Worm (Caenorhabditis elegans) whole organism, L4 larva: Measurements from ENCODE around the gene perm-3.

Experiments used
- F10B5.3 ChIP-seq: sonication (generic microtip); optimal IDR thresholded peaks from 2 replicates; lab custom pipeline; 2016; ENCODE audit warnings: mild to moderate bottlenecking, missing genetic modification characterization, missing compliant biosample characterization
- F37D6.2 ChIP-seq: sonication (generic microtip); optimal IDR thresholded peaks from 2 replicates; lab custom pipeline; 2016; ENCODE audit warnings: mild to moderate bottlenecking, missing genetic modification characterization, missing compliant biosample characterization
- T26A8.4 ChIP-seq: fragments of 200-800 bp; sonication (Bioruptor generic); IDR thresholded peaks from 2 replicates; pipeline ENCODE4 v1.3.6; 2022; ENCODE audit warnings: missing genetic modification characterization, missing compliant biosample characterization
- Y48G9A.11 ChIP-seq: fragments of 200-800 bp; sonication (Bioruptor generic); IDR thresholded peaks from 2 replicates; pipeline ENCODE4 v1.3.6; 2022; ENCODE audit warnings: missing genetic modification reagents, missing genetic modification characterization, missing compliant biosample characterization
- ZK546.5 ChIP-seq, 2 experiments: sonication (generic microtip); optimal IDR thresholded peaks; 2 replicates each; lab custom pipeline; 2017; ENCODE audit warnings: missing biosample characterization in 2 of 2, missing genetic modification characterization in 2 of 2
- ceh-20 ChIP-seq: fragments of 200-800 bp; sonication (Bioruptor generic); IDR thresholded peaks from 2 replicates; pipeline ENCODE4 v1.3.6; 2022; ENCODE audit warnings: missing genetic modification reagents, missing genetic modification characterization, missing compliant biosample characterization
- ceh-44 ChIP-seq: fragments of 200-800 bp; sonication (Bioruptor generic); IDR thresholded peaks from 2 replicates; pipeline ENCODE4 v1.3.6; 2022; ENCODE audit warnings: missing genetic modification reagents, missing genetic modification characterization, missing compliant biosample characterization
- ceh-62 ChIP-seq: sonication (generic microtip); optimal IDR thresholded peaks from 2 replicates; lab custom pipeline; 2017; ENCODE audit warnings: missing biosample characterization, missing genetic modification characterization
- ceh-82 ChIP-seq: sonication (generic microtip); optimal IDR thresholded peaks from 2 replicates; lab custom pipeline; 2017; ENCODE audit warnings: missing biosample characterization, missing genetic modification characterization
- cey-2 ChIP-seq: sonication (generic microtip); optimal IDR thresholded peaks from 3 replicates; lab custom pipeline; 2017; ENCODE audit warnings: missing genetic modification characterization, mild to moderate bottlenecking, missing compliant biosample characterization, antibody characterized with exemption, borderline replicate concordance; ENCODE audit not compliant: insufficient read depth
- ctbp-1 ChIP-seq: fragments of 200-800 bp; sonication (Bioruptor generic); IDR thresholded peaks from 2 replicates; pipeline ENCODE4 v1.3.6; 2022; ENCODE audit warnings: missing genetic modification reagents, missing genetic modification characterization, missing compliant biosample characterization
- daf-16 ChIP-seq, 3 experiments: sonication (generic microtip); optimal IDR thresholded peaks; 2 replicates each; lab custom pipeline; 2016 to 2017; ENCODE audit warnings: missing genetic modification characterization in 3 of 3, missing genetic modification reagents in 3 of 3, mild to moderate bottlenecking in 2 of 3, missing compliant biosample characterization in 2 of 3, missing biosample characterization in 1 of 3, moderate library complexity in 1 of 3
- daf-19 ChIP-seq: fragments of 200-800 bp; sonication (Bioruptor generic); conservative IDR thresholded peaks from 2 replicates; pipeline ENCODE4 v1.3.6; 2022; ENCODE audit warnings: missing genetic modification characterization, missing compliant biosample characterization
- dmd-6 ChIP-seq: fragments of 200-800 bp; sonication (Bioruptor generic); IDR thresholded peaks from 2 replicates; pipeline ENCODE4 v1.3.6; 2022; ENCODE audit warnings: missing genetic modification reagents, missing genetic modification characterization, missing compliant biosample characterization
- dmd-9 ChIP-seq: fragments of 200-800 bp; sonication (Bioruptor generic); IDR thresholded peaks from 2 replicates; pipeline ENCODE4 v1.3.6; 2022; ENCODE audit warnings: missing genetic modification reagents, missing genetic modification characterization, missing compliant biosample characterization
- dve-1 ChIP-seq: sonication (generic microtip); optimal IDR thresholded peaks from 2 replicates; lab custom pipeline; 2017; ENCODE audit warnings: antibody characterized with exemption, mild to moderate bottlenecking, missing genetic modification characterization, missing compliant biosample characterization; ENCODE audit not compliant: insufficient read depth
- fkh-10 ChIP-seq: fragments of 150-350 bp; optimal IDR thresholded peaks from 2 replicates; lab custom pipeline; 2014; ENCODE audit warnings: missing biosample characterization, missing genetic modification reagents, missing genetic modification characterization
- hlh-11 ChIP-seq: fragments of 200-800 bp; sonication (Bioruptor generic); optimal IDR thresholded peaks from 2 replicates; lab custom pipeline; 2018; ENCODE audit warnings: mild to moderate bottlenecking, missing genetic modification characterization, missing compliant biosample characterization
- jun-1 ChIP-seq: fragments of 150-350 bp; optimal IDR thresholded peaks from 2 replicates; lab custom pipeline; 2014; ENCODE audit warnings: missing biosample characterization, missing genetic modification reagents, missing genetic modification characterization
- lim-7 ChIP-seq: fragments of 200-800 bp; sonication (Bioruptor generic); IDR thresholded peaks from 2 replicates; pipeline ENCODE4 v1.3.6; 2022; ENCODE audit warnings: missing genetic modification characterization, missing compliant biosample characterization
- lin-1 ChIP-seq: fragments of 200-800 bp; sonication (Bioruptor generic); IDR thresholded peaks from 2 replicates; pipeline ENCODE4 v1.3.6; 2022; ENCODE audit warnings: missing genetic modification reagents, missing genetic modification characterization, missing compliant biosample characterization
- lin-13 ChIP-seq: fragments of 150-350 bp; optimal IDR thresholded peaks from 2 replicates; lab custom pipeline; 2014; ENCODE audit warnings: missing biosample characterization, missing genetic modification reagents, missing genetic modification characterization
- lin-29 ChIP-seq: fragments of 200-800 bp; sonication (Bioruptor generic); IDR thresholded peaks from 2 replicates; pipeline ENCODE4 v1.3.6; 2022; ENCODE audit warnings: missing genetic modification reagents, missing genetic modification characterization, missing compliant biosample characterization
- lin-38 ChIP-seq: fragments of 200-800 bp; sonication (Bioruptor generic); IDR thresholded peaks from 2 replicates; pipeline ENCODE4 v1.3.6; 2022; ENCODE audit warnings: missing genetic modification reagents, missing genetic modification characterization, missing compliant biosample characterization
- lsy-2 ChIP-seq, 2 experiments: fragments of 150-350 bp in 1 of 2; sonication (generic microtip) in 1 of 2; optimal IDR thresholded peaks; 2 replicates each; lab custom pipeline; 2014 to 2017; ENCODE audit warnings: missing biosample characterization in 2 of 2, missing genetic modification characterization in 2 of 2
- mdt-29 ChIP-seq: fragments of 200-800 bp; sonication (Bioruptor generic); IDR thresholded peaks from 2 replicates; pipeline ENCODE4 v1.3.6; 2022; ENCODE audit warnings: missing genetic modification reagents, missing genetic modification characterization, missing compliant biosample characterization
- mep-1 ChIP-seq: fragments of 150-350 bp; sonication (generic microtip); optimal IDR thresholded peaks from 3 replicates; lab custom pipeline; 2014; ENCODE audit warnings: missing biosample characterization, missing genetic modification characterization
- mes-2 ChIP-seq: sonication (generic microtip); optimal IDR thresholded peaks from 2 replicates; lab custom pipeline; 2016; ENCODE audit warnings: missing genotype, mild to moderate bottlenecking, missing genetic modification characterization, missing compliant biosample characterization; ENCODE audit not compliant: poor library complexity, severe bottlenecking
- mxl-2 ChIP-seq: fragments of 200-800 bp; sonication (Bioruptor generic); conservative IDR thresholded peaks from 2 replicates; pipeline ENCODE4 v1.3.6; 2022; ENCODE audit warnings: missing genetic modification reagents, missing genetic modification characterization, missing compliant biosample characterization
- mxl-3 ChIP-seq: fragments of 200-800 bp; sonication (Bioruptor generic); optimal IDR thresholded peaks from 2 replicates; lab custom pipeline; 2018; ENCODE audit warnings: mild to moderate bottlenecking, missing genetic modification characterization, missing compliant biosample characterization
- nhr-11 ChIP-seq: fragments of 150-350 bp; optimal IDR thresholded peaks from 2 replicates; lab custom pipeline; 2014; ENCODE audit warnings: missing biosample characterization, missing genetic modification characterization
- nhr-28 ChIP-seq: fragments of 150-350 bp; optimal IDR thresholded peaks from 2 replicates; lab custom pipeline; 2014; ENCODE audit warnings: missing biosample characterization, missing genetic modification characterization
- nhr-77 ChIP-seq: fragments of 150-350 bp; optimal IDR thresholded peaks from 2 replicates; lab custom pipeline; 2014; ENCODE audit warnings: missing biosample characterization, missing genetic modification characterization
- pha-4 ChIP-seq, 2 experiments: fragments of 150-350 bp in 1 of 2; fragments of 200-800 bp in 1 of 2; sonication (Bioruptor generic) in 1 of 2; IDR thresholded peaks in 1 of 2; optimal IDR thresholded peaks in 1 of 2; 2 replicates each; pipeline versions ENCODE4 v1.3.6 to Lab custom; 2014 to 2022; ENCODE audit warnings: missing genetic modification characterization in 2 of 2, missing genetic modification reagents in 2 of 2, missing biosample characterization in 1 of 2, missing compliant biosample characterization in 1 of 2
- pqm-1 ChIP-seq: sonication (generic microtip); optimal IDR thresholded peaks from 2 replicates; lab custom pipeline; 2017; ENCODE audit warnings: missing biosample characterization, missing genetic modification characterization
- rbr-2 ChIP-seq: sonication (generic microtip); optimal IDR thresholded peaks from 2 replicates; lab custom pipeline; 2016; ENCODE audit warnings: missing genotype, missing genetic modification characterization, missing compliant biosample characterization
- saeg-2 ChIP-seq: fragments of 200-800 bp; sonication (Bioruptor generic); IDR thresholded peaks from 2 replicates; pipeline ENCODE4 v1.3.6; 2022; ENCODE audit warnings: missing genetic modification reagents, missing genetic modification characterization, missing compliant biosample characterization
- sdz-12 ChIP-seq: fragments of 200-800 bp; sonication (Bioruptor generic); optimal IDR thresholded peaks from 2 replicates; lab custom pipeline; 2018; ENCODE audit warnings: mild to moderate bottlenecking, missing genetic modification characterization, missing compliant biosample characterization
- snpc-1.2 ChIP-seq: fragments of 200-800 bp; sonication (Bioruptor generic); IDR thresholded peaks from 2 replicates; pipeline ENCODE4 v1.3.6; 2022; ENCODE audit warnings: missing genetic modification reagents, missing genetic modification characterization, missing compliant biosample characterization
- tag-97 ChIP-seq: fragments of 200-800 bp; sonication (Bioruptor generic); IDR thresholded peaks from 2 replicates; pipeline ENCODE4 v1.3.6; 2022; ENCODE audit warnings: missing genetic modification characterization, missing compliant biosample characterization
- unc-130 ChIP-seq: sonication (generic microtip); optimal IDR thresholded peaks from 2 replicates; lab custom pipeline; 2016; ENCODE audit warnings: missing genetic modification reagents, missing genetic modification characterization, missing compliant biosample characterization
- unc-39 ChIP-seq: sonication (generic microtip); optimal IDR thresholded peaks from 2 replicates; lab custom pipeline; 2017; ENCODE audit warnings: missing biosample characterization, missing genetic modification characterization
- unc-62 ChIP-seq, 3 experiments: fragments of 150-350 bp in 1 of 3; sonication (generic microtip); optimal IDR thresholded peaks in 2 of 3; peaks in 1 of 3; 1 replicate in 1 of 3; 2 replicates in 2 of 3; lab custom pipeline; 2014 to 2017; ENCODE audit warnings: missing biosample characterization in 3 of 3, missing genetic modification characterization in 3 of 3, missing genetic modification reagents in 3 of 3, missing genotype in 1 of 3
- zag-1 ChIP-seq: fragments of 150-350 bp; optimal IDR thresholded peaks from 2 replicates; lab custom pipeline; 2014; ENCODE audit warnings: missing biosample characterization, missing genetic modification characterization
- zfp-2 ChIP-seq: sonication (generic microtip); optimal IDR thresholded peaks from 2 replicates; lab custom pipeline; 2016; ENCODE audit warnings: mild to moderate bottlenecking, missing genetic modification characterization, missing compliant biosample characterization
- zip-11 ChIP-seq: fragments of 200-800 bp; sonication (Bioruptor generic); IDR thresholded peaks from 2 replicates; pipeline ENCODE4 v1.3.6; 2022; ENCODE audit warnings: missing genetic modification characterization, missing compliant biosample characterization

perm-3 gene

ce11 chrIV:5397539-5397938 lies 2.9 kb upstream of the perm-3 start, which contains the start of gene ZK616.2:
Gene ZK616.2 (plus strand): TSS chrIV:5397839.
- TF ChIP-seq ceh-62 (tag; lab: Kevin White, UChicago) (no peak), sdz-12 (GFP tag; lab: Kevin White, UChicago) (no peak), ZK546.5 (tag; optimal IDR thresholded peaks at IDR 0.05; lab: Kevin White, UChicago) (no peak), mxl-2 (GFP tag; lab: Robert Waterston, UW) (no peak), ceh-20 (no peak), F37D6.2 (tag; lab: Kevin White, UChicago) (no peak)

- TF ChIP-seq lin-13 (GFP tag; lab: Kevin White, UChicago) (no peak), unc-39 (no peak), nhr-11 (tag; lab: Kevin White, UChicago) (no peak), daf-19 (no peak), ctbp-1 (GFP tag; lab: Robert Waterston, UW) (no peak), ceh-82 (tag; lab: Kevin White, UChicago) (no peak), F10B5.3 (tag; lab: Kevin White, UChicago) (no peak), lsy-2 (tag; optimal IDR thresholded peaks at IDR 0.05; lab: Kevin White, UChicago) (no peak), sdz-12 (GFP tag; lab: Kevin White, UChicago) (no peak), daf-16 (GFP tag; optimal IDR thresholded peaks at IDR 0.05; lab: Kevin White, UChicago) (no peak), daf-16 (tag; optimal IDR thresholded peaks at IDR 0.05; lab: Kevin White, UChicago) (no peak), lim-7 (no peak)
These were observed 2.2 kb upstream of the perm-3 start, which contains the start of gene ZK616.3 for ce11 chrIV:5396769-5397168. Gene ZK616.3 (plus strand): TSS chrIV:5397069.

- TF ChIP-seq fkh-10 (GFP tag; lab: Kevin White, UChicago) = no peak
- TF ChIP-seq dve-1 (tag; lab: Kevin White, UChicago) = peak; percentile 71
- peak; percentile 22 for TF ChIP-seq pqm-1 (tag; lab: Kevin White, UChicago)
- 0 out of 2 replicates have a peak, but pooled peaks have one; percentile 17 for TF ChIP-seq pha-4 (GFP tag; IDR thresholded peaks at IDR 0.05; lab: Robert Waterston, UW)
- TF ChIP-seq pha-4 (tag; optimal IDR thresholded peaks at IDR 0.05; lab: Kevin White, UChicago) = no peak
- no peak for TF ChIP-seq T26A8.4 (GFP tag; lab: Robert Waterston, UW)
- peak; percentile 16 for TF ChIP-seq mes-2 (tag; lab: Kevin White, UChicago)
- TF ChIP-seq Y48G9A.11 = no peak
- TF ChIP-seq saeg-2 (GFP tag; lab: Robert Waterston, UW) = no peak
- peak; percentile 56 for TF ChIP-seq dmd-6
- no peak for TF ChIP-seq zip-11 (GFP tag; lab: Robert Waterston, UW)
- no peak for TF ChIP-seq lin-1 (GFP tag; lab: Robert Waterston, UW)
- peak; percentile 39 for TF ChIP-seq nhr-28
- no peak for TF ChIP-seq rbr-2 (tag; lab: Kevin White, UChicago)
- TF ChIP-seq dmd-9 (GFP tag; lab: Robert Waterston, UW) = no peak
- TF ChIP-seq lin-29 = no peak
- TF ChIP-seq jun-1 (tag; lab: Kevin White, UChicago) = no peak
- peak; percentile 34; the same call in 1 of the 2 replicates for TF ChIP-seq lin-38
- no peak for TF ChIP-seq ceh-44 (GFP tag; lab: Robert Waterston, UW)
- no peak for TF ChIP-seq snpc-1.2 (GFP tag; lab: Robert Waterston, UW)
- no peak for TF ChIP-seq zag-1 (tag; lab: Kevin White, UChicago)
- TF ChIP-seq unc-62 (GFP tag; optimal IDR thresholded peaks at IDR 0.05 in 1 of 2; lab: Kevin White, UChicago) = no peak
- no peak for TF ChIP-seq unc-62 (tag; optimal IDR thresholded peaks at IDR 0.05; lab: Kevin White, UChicago)
- peak; percentile 63 for TF ChIP-seq mdt-29 (GFP tag; lab: Robert Waterston, UW)
- TF ChIP-seq tag-97 (GFP tag; lab: Robert Waterston, UW) = no peak
- TF ChIP-seq mxl-3 (GFP tag; lab: Kevin White, UChicago) = no peak
- TF ChIP-seq hlh-11 (tag; lab: Kevin White, UChicago) = peak; percentile 39
- TF ChIP-seq nhr-77 (tag; lab: Kevin White, UChicago) = peak; percentile 22
- no peak for TF ChIP-seq sdz-12 (GFP tag; lab: Kevin White, UChicago)
- peak; percentile 21 for TF ChIP-seq mep-1 (tag; lab: Kevin White, UChicago)
- no peak for TF ChIP-seq unc-130 (GFP tag; lab: Kevin White, UChicago)
- no peak for TF ChIP-seq lin-13 (GFP tag; lab: Kevin White, UChicago)
- TF ChIP-seq zfp-2 (tag; lab: Kevin White, UChicago) = no peak
- no peak for TF ChIP-seq lim-7
- TF ChIP-seq cey-2 (tag; lab: Kevin White, UChicago) = no peak
These were observed 1.0 kb downstream of the perm-3 start for ce11 chrIV:5393566-5393965.
